Worm (Caenorhabditis elegans) whole organism, L3 larva: ENCODE data around the gene gpd-4.

Experiments used
- R02D3.7 ChIP-seq: fragments of 150-350 bp; optimal IDR thresholded peaks from 2 replicates; lab custom pipeline; 2014; ENCODE audit warnings: missing biosample characterization, missing genetic modification characterization
- ZK546.5 ChIP-seq: sonication (generic microtip); optimal IDR thresholded peaks from 2 replicates; lab custom pipeline; 2017; ENCODE audit warnings: missing biosample characterization, missing genetic modification characterization
- ceh-28 ChIP-seq: fragments of 150-350 bp; optimal IDR thresholded peaks from 2 replicates; lab custom pipeline; 2014; ENCODE audit warnings: missing biosample characterization, missing genetic modification reagents, missing genetic modification characterization
- ceh-82 ChIP-seq: fragments of 150-350 bp; optimal IDR thresholded peaks from 2 replicates; lab custom pipeline; 2014; ENCODE audit warnings: missing biosample characterization, missing genetic modification characterization
- ceh-9 ChIP-seq: sonication (generic microtip); optimal IDR thresholded peaks from 2 replicates; lab custom pipeline; 2018; ENCODE audit warnings: missing biosample characterization, missing genetic modification characterization
- daf-12 ChIP-seq: fragments of 150-350 bp; optimal IDR thresholded peaks from 2 replicates; lab custom pipeline; 2014; ENCODE audit warnings: missing biosample characterization, missing genetic modification reagents, missing genetic modification characterization
- egl-27 ChIP-seq: sonication (generic microtip); optimal IDR thresholded peaks from 4 replicates; lab custom pipeline; 2017; ENCODE audit warnings: missing biosample characterization, missing genetic modification reagents, missing genetic modification characterization
- egl-5 ChIP-seq: fragments of 150-350 bp; optimal IDR thresholded peaks from 2 replicates; lab custom pipeline; 2017; ENCODE audit warnings: missing biosample characterization, missing genetic modification reagents, missing genetic modification characterization, inconsistent platforms
- elt-2 ChIP-seq: sonication (generic microtip); optimal IDR thresholded peaks from 2 replicates; lab custom pipeline; 2016; ENCODE audit warnings: missing genetic modification reagents, mild to moderate bottlenecking, missing genetic modification characterization, missing compliant biosample characterization
- elt-3 ChIP-seq, 3 experiments: fragments of 150-350 bp in 1 of 3; sonication (generic microtip) in 2 of 3; optimal IDR thresholded peaks; 2 replicates in 2 of 3; 4 replicates in 1 of 3; lab custom pipeline; 2014 to 2017; ENCODE audit warnings: missing biosample characterization in 3 of 3, missing genetic modification characterization in 3 of 3
- eor-1 ChIP-seq, 2 experiments: fragments of 150-350 bp; optimal IDR thresholded peaks; 2 replicates each; lab custom pipeline; 2014 to 2018; ENCODE audit warnings: missing biosample characterization in 2 of 2, missing genetic modification characterization in 2 of 2
- fkh-10 ChIP-seq: sonication (generic microtip); optimal IDR thresholded peaks from 2 replicates; lab custom pipeline; 2017; ENCODE audit warnings: missing biosample characterization, missing genetic modification reagents, missing genetic modification characterization
- fkh-2 ChIP-seq: fragments of 150-350 bp; optimal IDR thresholded peaks from 2 replicates; lab custom pipeline; 2014; ENCODE audit warnings: missing biosample characterization, missing genetic modification reagents, missing genetic modification characterization
- fos-1 ChIP-seq: fragments of 150-350 bp; optimal IDR thresholded peaks from 2 replicates; lab custom pipeline; 2014; ENCODE audit warnings: missing biosample characterization, missing genetic modification characterization
- hmg-11 ChIP-seq: sonication (generic microtip); optimal IDR thresholded peaks from 2 replicates; lab custom pipeline; 2016; ENCODE audit warnings: missing genetic modification characterization, missing compliant biosample characterization
- jun-1 ChIP-seq: fragments of 150-350 bp; optimal IDR thresholded peaks from 2 replicates; lab custom pipeline; 2014; ENCODE audit warnings: missing biosample characterization, missing genetic modification reagents, missing genetic modification characterization
- lin-15B ChIP-seq: fragments of 150-350 bp; optimal IDR thresholded peaks from 2 replicates; lab custom pipeline; 2014; ENCODE audit warnings: missing biosample characterization, missing genetic modification characterization
- lin-39 ChIP-seq: fragments of 150-350 bp; optimal IDR thresholded peaks from 2 replicates; lab custom pipeline; 2018; ENCODE audit warnings: missing biosample characterization, missing genetic modification reagents, missing genetic modification characterization
- lsy-12 ChIP-seq: sonication (generic microtip); optimal IDR thresholded peaks from 2 replicates; lab custom pipeline; 2016; ENCODE audit warnings: mild to moderate bottlenecking, missing genetic modification characterization, missing compliant biosample characterization
- mdl-1 ChIP-seq: fragments of 150-350 bp; optimal IDR thresholded peaks from 2 replicates; lab custom pipeline; 2014; ENCODE audit warnings: missing biosample characterization, missing genetic modification characterization
- mml-1 ChIP-seq: fragments of 150-350 bp; sonication (generic microtip); optimal IDR thresholded peaks from 3 replicates; lab custom pipeline; 2014; ENCODE audit warnings: missing biosample characterization, missing genetic modification characterization
- nfya-1 ChIP-seq: sonication (generic microtip); optimal IDR thresholded peaks from 2 replicates; lab custom pipeline; 2017; ENCODE audit warnings: missing genetic modification characterization, mild to moderate bottlenecking, missing compliant biosample characterization, antibody characterized with exemption, moderate library complexity; ENCODE audit not compliant: insufficient read depth
- nhr-11 ChIP-seq: fragments of 150-350 bp; optimal IDR thresholded peaks from 2 replicates; lab custom pipeline; 2014; ENCODE audit warnings: missing biosample characterization, missing genetic modification characterization
- nhr-12 ChIP-seq: fragments of 150-350 bp; optimal IDR thresholded peaks from 2 replicates; lab custom pipeline; 2014; ENCODE audit warnings: missing biosample characterization, missing genetic modification characterization
- nhr-23 ChIP-seq: fragments of 150-350 bp; optimal IDR thresholded peaks from 2 replicates; lab custom pipeline; 2014; ENCODE audit warnings: missing biosample characterization, missing genetic modification reagents, missing genetic modification characterization
- nhr-237 ChIP-seq: fragments of 150-350 bp; optimal IDR thresholded peaks from 2 replicates; lab custom pipeline; 2014; ENCODE audit warnings: missing biosample characterization, missing genetic modification characterization
- nhr-25 ChIP-seq: sonication (generic microtip); optimal IDR thresholded peaks from 2 replicates; lab custom pipeline; 2017; ENCODE audit warnings: missing biosample characterization, missing genetic modification characterization
- nhr-28 ChIP-seq: fragments of 150-350 bp; optimal IDR thresholded peaks from 2 replicates; lab custom pipeline; 2014; ENCODE audit warnings: missing biosample characterization, missing genetic modification characterization
- nhr-67 ChIP-seq: fragments of 150-350 bp; optimal IDR thresholded peaks from 2 replicates; lab custom pipeline; 2014; ENCODE audit warnings: missing biosample characterization, missing genetic modification characterization
- nhr-76 ChIP-seq: fragments of 150-350 bp; sonication (generic microtip); optimal IDR thresholded peaks from 5 replicates; lab custom pipeline; 2014; ENCODE audit warnings: missing biosample characterization, missing genetic modification characterization
- nhr-77 ChIP-seq: fragments of 150-350 bp; optimal IDR thresholded peaks from 2 replicates; lab custom pipeline; 2014; ENCODE audit warnings: missing biosample characterization, missing genetic modification characterization
- pha-4 ChIP-seq: fragments of 150-350 bp; optimal IDR thresholded peaks from 2 replicates; lab custom pipeline; 2014; ENCODE audit warnings: missing biosample characterization, missing genetic modification reagents, missing genetic modification characterization
- snpc-4 ChIP-seq: fragments of 150-350 bp; optimal IDR thresholded peaks from 2 replicates; lab custom pipeline; 2014; ENCODE audit warnings: missing biosample characterization, missing genetic modification characterization
- unc-39 ChIP-seq: sonication (generic microtip); optimal IDR thresholded peaks from 4 replicates; lab custom pipeline; 2017; ENCODE audit warnings: missing biosample characterization, missing genetic modification characterization
- unc-62 ChIP-seq: fragments of 150-350 bp; sonication (generic microtip); optimal IDR thresholded peaks from 4 replicates; lab custom pipeline; 2014; ENCODE audit warnings: missing biosample characterization, missing genetic modification reagents, missing genetic modification characterization
- zag-1 ChIP-seq: fragments of 150-350 bp; optimal IDR thresholded peaks from 2 replicates; lab custom pipeline; 2014; ENCODE audit warnings: missing biosample characterization, missing genetic modification characterization
- ztf-4 ChIP-seq: fragments of 150-350 bp; optimal IDR thresholded peaks from 2 replicates; lab custom pipeline; 2014; ENCODE audit warnings: missing biosample characterization, missing genetic modification characterization

Gene gpd-4

DNA sequence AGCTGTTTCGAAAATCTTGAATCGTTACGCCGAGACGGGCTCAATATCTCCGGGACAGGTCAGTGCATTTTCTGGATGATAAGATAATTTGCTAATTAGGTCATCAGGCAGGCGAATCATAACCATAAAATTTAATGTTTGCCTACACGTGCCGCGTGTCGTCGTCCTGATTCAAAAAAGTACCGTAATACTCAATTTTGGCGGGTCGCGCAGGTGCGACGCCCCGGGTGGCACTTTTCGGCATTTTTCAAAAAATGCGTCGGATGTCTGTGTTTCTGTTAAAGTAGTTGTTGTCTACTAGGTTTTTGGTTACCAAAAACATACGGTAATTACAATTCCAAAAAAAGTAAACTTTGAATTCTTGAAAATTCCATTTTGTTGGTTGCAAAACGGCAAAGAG is 23.6 kb upstream of the gpd-4 start:
- TF ChIP-seq ceh-9 (tag; lab: Kevin White, UChicago) = no peak
- TF ChIP-seq jun-1 (tag; lab: Kevin White, UChicago) = no peak
- TF ChIP-seq eor-1 (tag; optimal IDR thresholded peaks at IDR 0.05; lab: Kevin White, UChicago) = no peak
- TF ChIP-seq mml-1 (tag; lab: Kevin White, UChicago) = no peak
- no peak for TF ChIP-seq fos-1 (tag; lab: Kevin White, UChicago)
- no peak for TF ChIP-seq nhr-237
- no peak for TF ChIP-seq nhr-12
- no peak for TF ChIP-seq lin-39 (tag; lab: Kevin White, UChicago)
- no peak for TF ChIP-seq elt-2 (tag; lab: Kevin White, UChicago)

DNA sequence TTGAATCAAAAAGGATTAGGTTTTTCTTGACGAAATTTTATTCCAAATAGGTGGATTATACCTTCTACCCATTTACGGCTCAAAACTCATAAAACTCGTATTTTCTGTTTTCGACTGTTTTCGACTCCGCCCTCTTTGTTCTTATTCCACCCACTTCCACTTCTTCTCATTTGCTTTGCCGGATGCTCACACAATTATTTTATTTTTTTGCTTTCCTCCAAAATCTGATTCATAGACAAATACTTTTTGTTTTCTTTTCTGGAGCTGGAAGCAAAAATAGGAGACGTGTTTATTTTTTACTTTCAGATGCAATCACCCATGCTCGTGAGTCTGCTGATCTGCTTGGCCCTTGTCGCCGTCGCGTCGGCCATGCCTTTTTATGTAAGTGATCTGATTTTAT is 16.0 kb upstream of the gpd-4 start, which contains the start of gene nlp-63:
TSS of gene nlp-63 (plus strand) at position 301 of the 400 bp plus-strand sequence.
- no peak for TF ChIP-seq nhr-77 (tag; lab: Kevin White, UChicago)
- no peak for TF ChIP-seq ceh-82
- TF ChIP-seq lsy-12 = no peak
- no peak for TF ChIP-seq lin-39 (tag; lab: Kevin White, UChicago)
- TF ChIP-seq jun-1 (tag; lab: Kevin White, UChicago) = no peak
- TF ChIP-seq pha-4 (tag; lab: Kevin White, UChicago) = no peak
- no peak for TF ChIP-seq nhr-67 (tag; lab: Kevin White, UChicago)
- no peak for TF ChIP-seq ZK546.5 (tag; lab: Kevin White, UChicago)
- TF ChIP-seq fkh-2 (tag; lab: Kevin White, UChicago) = no peak
- no peak for TF ChIP-seq fkh-10 (GFP tag; lab: Kevin White, UChicago)
- TF ChIP-seq fos-1 (tag; lab: Kevin White, UChicago) = no peak
- no peak for TF ChIP-seq ceh-9 (tag; lab: Kevin White, UChicago)
- no peak for TF ChIP-seq nhr-25
- TF ChIP-seq nfya-1 (tag; lab: Kevin White, UChicago) = no peak
- TF ChIP-seq R02D3.7 (tag; lab: Kevin White, UChicago) = no peak
- no peak for TF ChIP-seq nhr-11 (tag; lab: Kevin White, UChicago)
- TF ChIP-seq ztf-4 = no peak
- TF ChIP-seq nhr-23 (tag; lab: Kevin White, UChicago) = no peak
- TF ChIP-seq elt-3 (tag; optimal IDR thresholded peaks at IDR 0.05; lab: Kevin White, UChicago) = no peak

DNA sequence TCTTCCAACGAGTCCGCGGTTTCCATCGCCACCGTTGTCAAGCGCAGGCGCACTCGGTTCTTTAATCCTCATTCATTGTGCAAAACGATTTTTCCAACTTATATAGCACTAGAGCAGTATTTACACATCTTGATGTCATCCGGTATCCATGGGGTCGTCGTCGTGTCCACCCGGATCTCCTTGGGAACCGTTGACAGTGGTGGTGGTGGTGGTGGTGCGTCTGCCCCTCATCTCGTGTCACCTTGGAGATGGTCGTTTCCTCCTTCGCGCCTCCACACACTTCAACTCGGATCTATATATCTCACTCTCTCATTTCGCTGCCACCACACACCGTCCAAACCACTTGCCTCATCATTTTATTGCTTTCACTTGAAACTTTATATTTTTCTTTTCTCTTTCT is 8.3 kb upstream of the gpd-4 start:
- TF ChIP-seq lin-39 (tag; lab: Kevin White, UChicago) (no peak), lin-15B (tag; lab: Kevin White, UChicago) (no peak), snpc-4 (tag; lab: Kevin White, UChicago) (no peak), nhr-237 (no peak), eor-1 (tag; optimal IDR thresholded peaks at IDR 0.05; lab: Kevin White, UChicago) (no peak), fkh-2 (tag; lab: Kevin White, UChicago) (no peak), pha-4 (tag; lab: Kevin White, UChicago) (no peak), ceh-28 (tag; lab: Kevin White, UChicago) (no peak), R02D3.7 (tag; lab: Kevin White, UChicago) (no peak), nhr-67 (tag; lab: Kevin White, UChicago) (no peak), ceh-9 (tag; lab: Kevin White, UChicago) (no peak), nhr-77 (tag; lab: Kevin White, UChicago) (no peak), nhr-76 (tag; lab: Kevin White, UChicago) (no peak), egl-5 (no peak)

DNA sequence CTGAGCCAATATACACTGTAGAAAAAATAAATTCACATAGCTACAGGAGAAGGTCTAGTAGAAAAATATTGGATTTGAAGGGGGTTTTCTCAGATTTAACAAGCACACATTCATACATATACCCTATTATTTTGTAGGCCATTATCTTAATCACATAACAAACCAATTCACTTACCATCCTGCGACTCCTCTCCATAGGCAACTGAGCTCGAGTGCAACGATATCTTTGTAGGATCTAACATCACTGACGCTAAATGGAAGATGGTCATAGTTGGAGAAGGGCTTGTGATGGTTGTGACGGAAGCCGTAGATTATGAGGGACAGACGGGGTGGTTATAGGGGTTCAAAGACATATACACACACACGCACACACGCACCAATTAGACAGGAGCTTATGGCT is 6.9 kb upstream of the gpd-4 start:
- no peak for TF ChIP-seq zag-1 (tag; lab: Kevin White, UChicago)
- no peak for TF ChIP-seq nhr-76 (tag; lab: Kevin White, UChicago)
- TF ChIP-seq ceh-9 (tag; lab: Kevin White, UChicago) = no peak
- TF ChIP-seq lin-39 (tag; lab: Kevin White, UChicago) = no peak
- TF ChIP-seq pha-4 (tag; lab: Kevin White, UChicago) = no peak
- TF ChIP-seq unc-62 (GFP tag; lab: Kevin White, UChicago) = no peak
- TF ChIP-seq daf-12 (tag; lab: Kevin White, UChicago) = no peak
- TF ChIP-seq mdl-1 (tag; lab: Kevin White, UChicago) = no peak

DNA sequence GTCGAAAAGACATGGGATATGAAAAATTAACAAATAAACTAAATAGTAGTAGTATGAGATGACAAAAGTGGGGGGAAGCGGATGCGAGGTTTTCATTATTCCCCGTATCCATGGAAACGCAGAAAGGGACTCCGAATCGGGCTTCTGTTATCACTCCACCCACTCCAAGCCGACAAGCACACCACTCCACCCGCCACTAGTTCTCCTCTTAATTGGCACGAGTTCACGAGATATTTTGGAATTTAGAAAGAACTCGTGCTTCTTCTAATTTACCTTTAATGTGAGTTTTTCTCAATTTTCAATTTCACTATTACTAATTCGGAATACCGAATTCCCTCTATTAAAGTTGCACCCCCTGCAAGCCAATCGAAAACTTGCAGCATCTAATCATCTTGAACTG is 4.7 kb upstream of the gpd-4 start:
- TF ChIP-seq hmg-11 (tag; lab: Kevin White, UChicago) (no peak), nhr-11 (tag; lab: Kevin White, UChicago) (peak; percentile 62), nhr-28 (tag; lab: Kevin White, UChicago) (no peak), R02D3.7 (tag; lab: Kevin White, UChicago) (no peak), egl-27 (tag; lab: Kevin White, UChicago) (no peak), mml-1 (tag; lab: Kevin White, UChicago) (no peak), unc-39 (no peak), jun-1 (tag; lab: Kevin White, UChicago) (no peak), ceh-82 (no peak)
